Worm (Caenorhabditis elegans): ENCODE data around the gene T11F8.4.
"Not testable (repeated sequence)": the region's sequence is repeated elsewhere in the genome, so short reads cannot be mapped to it uniquely, and the experiment has no call there.

T11F8.4 gene

DNA sequence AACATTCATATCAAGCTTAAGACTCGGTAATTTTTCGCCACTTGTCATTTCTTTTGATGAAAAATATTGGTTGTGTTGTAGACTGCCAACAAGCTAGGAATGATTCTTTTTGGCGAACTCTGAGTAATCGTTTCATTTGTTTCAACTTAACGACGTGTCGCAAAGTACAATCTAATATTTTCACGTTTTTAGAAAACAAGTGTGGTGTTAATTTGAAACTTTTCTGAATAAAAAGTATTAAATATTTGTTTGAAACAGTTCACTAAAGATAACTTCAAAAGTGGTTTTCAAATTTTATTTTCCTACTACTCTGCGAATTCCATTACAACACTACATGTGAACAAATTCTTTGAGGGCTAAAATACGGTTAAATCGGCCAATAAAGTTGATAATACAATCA, at the start of gene T11F8.4:
TSS of gene T11F8.4 (minus strand) at position 101 of the 400 bp plus-strand sequence.
- no peak for TF ChIP-seq unc-62 (GFP tag; optimal IDR thresholded peaks at IDR 0.05)

- no peak for TF ChIP-seq unc-62 (GFP tag; optimal IDR thresholded peaks at IDR 0.05)
Measured at ce11 chrIV:5519044-5519443, 42.7 kb upstream of the T11F8.4 start.

DNA sequence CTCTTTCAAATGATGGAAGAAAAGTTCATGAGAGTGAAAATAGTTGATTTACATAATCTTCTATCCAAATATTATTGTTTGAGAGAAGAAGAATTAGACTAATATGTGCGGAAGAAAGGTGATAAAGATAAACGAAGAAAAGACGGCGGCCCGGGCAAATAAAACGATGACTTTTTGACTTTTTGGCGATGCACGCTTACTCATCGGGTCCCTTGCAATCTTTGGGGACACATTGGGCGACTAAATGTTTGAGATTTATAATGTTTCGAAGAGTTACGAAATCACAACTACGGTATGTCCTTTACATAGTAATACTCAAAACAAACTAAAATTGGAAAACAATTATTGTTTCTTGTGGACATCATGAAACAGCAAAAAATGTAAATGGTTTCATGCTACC, 38.4 kb upstream of the T11F8.4 start:
- no peak for TF ChIP-seq unc-62 (GFP tag; optimal IDR thresholded peaks at IDR 0.05)

ce11 chrIV:5507754-5508153, 31.4 kb upstream of the T11F8.4 start:
- no peak for TF ChIP-seq unc-62 (GFP tag; optimal IDR thresholded peaks at IDR 0.05)

DNA sequence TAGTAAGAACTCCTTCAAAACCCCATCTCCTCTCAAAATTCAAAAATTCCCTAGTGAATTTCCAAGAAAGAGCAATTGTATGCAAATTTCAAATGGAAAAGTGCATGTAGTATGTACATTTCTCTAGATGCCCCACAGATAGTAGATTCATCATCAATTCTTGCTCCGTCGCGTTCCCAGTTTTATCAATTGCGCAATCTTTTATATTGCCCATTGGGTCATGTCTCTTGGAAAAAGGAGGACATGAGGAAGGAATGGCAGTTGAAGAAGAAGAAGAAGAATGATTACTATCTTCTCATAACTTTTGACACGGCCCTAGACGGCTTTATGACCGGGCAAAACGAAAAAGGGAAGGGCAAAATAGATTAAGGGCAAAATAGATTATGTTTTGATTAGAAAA, 30.3 kb upstream of the T11F8.4 start:
- no peak for TF ChIP-seq unc-62 (GFP tag; optimal IDR thresholded peaks at IDR 0.05)

ce11 chrIV:5502610-5503009, 26.2 kb upstream of the T11F8.4 start:
- no peak for TF ChIP-seq unc-62 (GFP tag; optimal IDR thresholded peaks at IDR 0.05)

ce11 chrIV:5501414-5501813, 25.0 kb upstream of the T11F8.4 start:
- TF ChIP-seq unc-62 (GFP tag; optimal IDR thresholded peaks at IDR 0.05), result no peak

DNA sequence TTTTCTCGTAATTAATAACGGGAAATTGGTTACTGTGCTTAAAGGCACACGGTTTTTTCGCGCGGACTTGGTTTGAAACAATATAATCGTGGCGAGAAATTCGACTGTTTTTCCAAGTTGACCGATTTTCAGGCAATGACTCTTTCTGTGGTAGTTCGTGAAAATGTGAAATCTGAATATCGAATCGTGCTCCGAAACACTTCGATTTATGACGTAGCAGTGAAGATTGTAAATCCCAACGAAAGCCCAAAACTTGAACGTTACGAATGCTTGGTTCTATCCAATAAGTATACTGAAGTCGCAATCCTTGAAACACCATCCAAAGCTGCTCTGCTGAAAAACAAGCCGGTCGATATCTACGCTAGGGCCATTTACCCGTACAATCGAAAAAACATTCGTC, 17.7 kb upstream of the T11F8.4 start:
- TF ChIP-seq unc-62 (GFP tag; optimal IDR thresholded peaks at IDR 0.05), result no peak

- no peak for TF ChIP-seq unc-62 (GFP tag; optimal IDR thresholded peaks at IDR 0.05)
Measured at ce11 chrIV:5493692-5494091, 17.3 kb upstream of the T11F8.4 start, which contains the start of gene B0273.1. TSS of gene B0273.1 (plus strand) at chrIV:5493992.

DNA sequence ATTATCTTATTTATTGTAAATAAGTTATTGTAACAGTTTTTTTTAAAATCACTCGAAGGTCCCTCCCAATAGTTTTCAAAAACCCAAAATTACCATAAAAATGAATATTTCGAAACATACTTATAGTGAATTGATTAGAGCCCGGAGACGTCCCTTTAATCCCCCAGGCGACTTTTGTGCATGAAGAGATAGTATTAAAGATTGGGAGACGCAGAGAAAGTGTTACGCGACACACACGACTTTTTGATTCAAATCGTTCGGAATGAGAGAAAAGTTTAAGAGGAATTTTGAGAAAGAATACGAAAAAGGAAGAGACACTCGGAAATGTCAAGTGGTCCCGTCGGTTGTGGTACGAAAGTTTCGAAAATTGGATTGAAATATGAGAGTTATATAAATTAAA, 16.8 kb upstream of the T11F8.4 start:
- TF ChIP-seq unc-62 (GFP tag; optimal IDR thresholded peaks at IDR 0.05), result no peak

ce11 chrIV:5492196-5492595, 15.8 kb upstream of the T11F8.4 start:
- TF ChIP-seq unc-62 (GFP tag; optimal IDR thresholded peaks at IDR 0.05), result no peak

- TF ChIP-seq unc-62 (GFP tag; optimal IDR thresholded peaks at IDR 0.05), result not testable (repeated sequence)
Measured at ce11 chrIV:5491054-5491453, 14.7 kb upstream of the T11F8.4 start, which contains the start of gene B0273.115. TSS of gene B0273.115 (minus strand) at chrIV:5491154.

ce11 chrIV:5486208-5486731, 9.9 kb upstream of the T11F8.4 start, which contains the start of the genes snpc-3.1 and puf-7:
TSS of gene snpc-3.1 (minus strand) at chrIV:5486258.
TSS of gene puf-7 (plus strand) at chrIV:5486713.
- not testable (repeated sequence) for TF ChIP-seq unc-62 (GFP tag; optimal IDR thresholded peaks at IDR 0.05)

ce11 chrIV:5482723-5483122, 6.4 kb upstream of the T11F8.4 start, which contains the start of gene T11F8.5:
TSS of gene T11F8.5 (plus strand) at chrIV:5483023.
- TF ChIP-seq unc-62 (GFP tag; optimal IDR thresholded peaks at IDR 0.05), result no peak

ce11 chrIV:5482231-5482630, 5.9 kb upstream of the T11F8.4 start, which contains the start of gene T11F8.12:
TSS of gene T11F8.12 (minus strand) at chrIV:5482331.
- TF ChIP-seq unc-62 (GFP tag; optimal IDR thresholded peaks at IDR 0.05), result no peak

ce11 chrIV:5479289-5479688, 2.9 kb upstream of the T11F8.4 start, which contains the start of gene T11F8.1:
TSS of gene T11F8.1 (plus strand) at chrIV:5479589.
- TF ChIP-seq unc-62 (GFP tag; optimal IDR thresholded peaks at IDR 0.05), result no peak

ce11 chrIV:5473098-5473497, 3.3 kb downstream of the T11F8.4 start:
- TF ChIP-seq unc-62 (GFP tag; optimal IDR thresholded peaks at IDR 0.05), result no peak

DNA sequence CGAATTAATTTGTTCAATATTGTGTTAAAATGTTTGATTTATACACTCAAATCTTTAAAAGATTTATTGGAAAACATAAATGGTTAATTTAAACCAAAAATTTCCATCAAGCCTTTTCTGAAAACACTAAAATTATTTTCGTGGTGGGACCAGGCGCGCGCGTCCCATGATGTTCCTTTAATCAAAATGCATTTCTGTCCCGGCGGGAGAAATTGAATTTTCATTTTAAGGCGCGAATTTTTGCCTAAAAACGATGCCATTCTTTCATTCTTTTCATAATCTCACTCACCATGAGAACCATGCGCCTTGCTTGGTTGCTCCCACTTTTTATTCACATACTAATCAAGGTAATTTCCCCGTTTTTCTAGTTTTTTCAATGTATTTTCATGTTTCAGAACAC, 6.6 kb downstream of the T11F8.4 start, which contains the start of gene rme-2:
TSS of gene rme-2 (plus strand) at position 288 of the 400 bp plus-strand sequence.
- TF ChIP-seq unc-62 (GFP tag; optimal IDR thresholded peaks at IDR 0.05), result no peak

Measured in whole organism, dauer.